Fruit fly (Drosophila melanogaster): Measurements from ENCODE around the gene ago.

DNA sequence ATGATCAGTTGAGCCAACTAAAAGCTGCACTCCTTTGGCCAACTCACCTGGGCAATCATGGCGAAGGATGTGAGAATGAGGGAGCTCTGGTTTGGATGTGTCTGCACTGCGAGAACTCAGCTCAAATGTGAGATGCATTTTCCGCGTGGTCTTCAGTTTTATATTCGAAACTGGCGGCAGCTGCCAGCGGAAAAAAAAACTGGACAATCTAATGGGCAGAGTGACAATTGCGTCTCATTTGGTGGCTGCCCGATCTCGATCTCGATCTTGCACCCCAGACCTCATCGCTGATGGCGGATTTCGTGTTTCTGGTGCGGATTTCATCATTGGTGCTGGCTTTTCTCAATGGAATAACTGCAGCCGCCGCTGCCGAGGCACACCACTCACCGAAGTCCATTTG lies 41.3 kb downstream of the ago start, which contains the start of gene Cpr64Ac:
- no peak for TF ChIP-seq Dll (optimal IDR thresholded peaks at IDR 0.05)
- no peak for TF ChIP-seq EcR (GFP tag; optimal IDR thresholded peaks at IDR 0.05)
- no peak for TF ChIP-seq usp (GFP tag; optimal IDR thresholded peaks at IDR 0.05)
- no peak for TF ChIP-seq CG8478 (optimal IDR thresholded peaks at IDR 0.05)
- TF ChIP-seq psq (optimal IDR thresholded peaks at IDR 0.05) = no peak
- no peak for TF ChIP-seq pan (optimal IDR thresholded peaks at IDR 0.05)

All from whole organism.